Worm (Caenorhabditis elegans) whole organism, L3 larva: ENCODE results near the gene nhr-68.

Experiments used
- ZK546.5 ChIP-seq: sonication (generic microtip); optimal IDR thresholded peaks from 2 replicates; lab custom pipeline; 2017; ENCODE audit warnings: missing biosample characterization, missing genetic modification characterization
- aly-2 ChIP-seq: fragments of 150-350 bp; optimal IDR thresholded peaks from 2 replicates; lab custom pipeline; 2014; ENCODE audit warnings: missing biosample characterization, missing genetic modification characterization
- ama-1 ChIP-seq: fragments of 150-350 bp; optimal IDR thresholded peaks from 2 replicates; lab custom pipeline; 2018
- ceh-16 ChIP-seq: sonication (generic microtip); optimal IDR thresholded peaks from 2 replicates; lab custom pipeline; 2017; ENCODE audit warnings: missing biosample characterization, missing genetic modification characterization
- ceh-82 ChIP-seq: fragments of 150-350 bp; optimal IDR thresholded peaks from 2 replicates; lab custom pipeline; 2014; ENCODE audit warnings: missing biosample characterization, missing genetic modification characterization
- ceh-9 ChIP-seq: sonication (generic microtip); optimal IDR thresholded peaks from 2 replicates; lab custom pipeline; 2018; ENCODE audit warnings: missing biosample characterization, missing genetic modification characterization
- egl-27 ChIP-seq: sonication (generic microtip); optimal IDR thresholded peaks from 4 replicates; lab custom pipeline; 2017; ENCODE audit warnings: missing biosample characterization, missing genetic modification reagents, missing genetic modification characterization
- egl-5 ChIP-seq: fragments of 150-350 bp; optimal IDR thresholded peaks from 2 replicates; lab custom pipeline; 2017; ENCODE audit warnings: missing biosample characterization, missing genetic modification reagents, missing genetic modification characterization, inconsistent platforms
- elt-1 ChIP-seq: fragments of 150-350 bp; optimal IDR thresholded peaks from 2 replicates; lab custom pipeline; 2014; ENCODE audit warnings: missing biosample characterization, missing genetic modification characterization
- elt-3 ChIP-seq, 3 experiments: fragments of 150-350 bp in 1 of 3; sonication (generic microtip) in 2 of 3; optimal IDR thresholded peaks; 2 replicates in 2 of 3; 4 replicates in 1 of 3; lab custom pipeline; 2014 to 2017; ENCODE audit warnings: missing biosample characterization in 3 of 3, missing genetic modification characterization in 3 of 3
- eor-1 ChIP-seq, 2 experiments: fragments of 150-350 bp; optimal IDR thresholded peaks; 2 replicates each; lab custom pipeline; 2014 to 2018; ENCODE audit warnings: missing biosample characterization in 2 of 2, missing genetic modification characterization in 2 of 2
- fkh-10 ChIP-seq: sonication (generic microtip); optimal IDR thresholded peaks from 2 replicates; lab custom pipeline; 2017; ENCODE audit warnings: missing biosample characterization, missing genetic modification reagents, missing genetic modification characterization
- hmg-11 ChIP-seq: sonication (generic microtip); optimal IDR thresholded peaks from 2 replicates; lab custom pipeline; 2016; ENCODE audit warnings: missing genetic modification characterization, missing compliant biosample characterization
- jun-1 ChIP-seq: fragments of 150-350 bp; optimal IDR thresholded peaks from 2 replicates; lab custom pipeline; 2014; ENCODE audit warnings: missing biosample characterization, missing genetic modification reagents, missing genetic modification characterization
- lin-39 ChIP-seq: fragments of 150-350 bp; optimal IDR thresholded peaks from 2 replicates; lab custom pipeline; 2018; ENCODE audit warnings: missing biosample characterization, missing genetic modification reagents, missing genetic modification characterization
- mdl-1 ChIP-seq: fragments of 150-350 bp; optimal IDR thresholded peaks from 2 replicates; lab custom pipeline; 2014; ENCODE audit warnings: missing biosample characterization, missing genetic modification characterization
- mml-1 ChIP-seq: fragments of 150-350 bp; sonication (generic microtip); optimal IDR thresholded peaks from 3 replicates; lab custom pipeline; 2014; ENCODE audit warnings: missing biosample characterization, missing genetic modification characterization
- nfya-1 ChIP-seq: sonication (generic microtip); optimal IDR thresholded peaks from 2 replicates; lab custom pipeline; 2017; ENCODE audit warnings: missing genetic modification characterization, mild to moderate bottlenecking, missing compliant biosample characterization, antibody characterized with exemption, moderate library complexity; ENCODE audit not compliant: insufficient read depth
- nhr-11 ChIP-seq: fragments of 150-350 bp; optimal IDR thresholded peaks from 2 replicates; lab custom pipeline; 2014; ENCODE audit warnings: missing biosample characterization, missing genetic modification characterization
- nhr-12 ChIP-seq: fragments of 150-350 bp; optimal IDR thresholded peaks from 2 replicates; lab custom pipeline; 2014; ENCODE audit warnings: missing biosample characterization, missing genetic modification characterization
- nhr-23 ChIP-seq: fragments of 150-350 bp; optimal IDR thresholded peaks from 2 replicates; lab custom pipeline; 2014; ENCODE audit warnings: missing biosample characterization, missing genetic modification reagents, missing genetic modification characterization
- nhr-25 ChIP-seq: sonication (generic microtip); optimal IDR thresholded peaks from 2 replicates; lab custom pipeline; 2017; ENCODE audit warnings: missing biosample characterization, missing genetic modification characterization
- nhr-28 ChIP-seq: fragments of 150-350 bp; optimal IDR thresholded peaks from 2 replicates; lab custom pipeline; 2014; ENCODE audit warnings: missing biosample characterization, missing genetic modification characterization
- nhr-43 ChIP-seq: sonication (generic microtip); optimal IDR thresholded peaks from 2 replicates; lab custom pipeline; 2016; ENCODE audit warnings: mild to moderate bottlenecking, missing genetic modification characterization, missing compliant biosample characterization; ENCODE audit not compliant: poor library complexity, severe bottlenecking
- nhr-76 ChIP-seq: fragments of 150-350 bp; sonication (generic microtip); optimal IDR thresholded peaks from 5 replicates; lab custom pipeline; 2014; ENCODE audit warnings: missing biosample characterization, missing genetic modification characterization
- nhr-77 ChIP-seq: fragments of 150-350 bp; optimal IDR thresholded peaks from 2 replicates; lab custom pipeline; 2014; ENCODE audit warnings: missing biosample characterization, missing genetic modification characterization
- pha-4 ChIP-seq: fragments of 150-350 bp; optimal IDR thresholded peaks from 2 replicates; lab custom pipeline; 2014; ENCODE audit warnings: missing biosample characterization, missing genetic modification reagents, missing genetic modification characterization
- sea-2 ChIP-seq: fragments of 150-350 bp; sonication (generic microtip); optimal IDR thresholded peaks from 4 replicates; lab custom pipeline; 2014; ENCODE audit warnings: missing biosample characterization, missing genetic modification reagents, missing genetic modification characterization
- skn-1 ChIP-seq: fragments of 150-350 bp; optimal IDR thresholded peaks from 2 replicates; lab custom pipeline; 2014; ENCODE audit warnings: missing biosample characterization, missing genetic modification characterization
- snpc-4 ChIP-seq: fragments of 150-350 bp; optimal IDR thresholded peaks from 2 replicates; lab custom pipeline; 2014; ENCODE audit warnings: missing biosample characterization, missing genetic modification characterization
- tbx-2 ChIP-seq: sonication (generic microtip); optimal IDR thresholded peaks from 2 replicates; lab custom pipeline; 2016; ENCODE audit warnings: mild to moderate bottlenecking, missing genetic modification characterization, missing compliant biosample characterization
- unc-39 ChIP-seq: sonication (generic microtip); optimal IDR thresholded peaks from 4 replicates; lab custom pipeline; 2017; ENCODE audit warnings: missing biosample characterization, missing genetic modification characterization
- unc-62 ChIP-seq: fragments of 150-350 bp; sonication (generic microtip); optimal IDR thresholded peaks from 4 replicates; lab custom pipeline; 2014; ENCODE audit warnings: missing biosample characterization, missing genetic modification reagents, missing genetic modification characterization
- zag-1 ChIP-seq: fragments of 150-350 bp; optimal IDR thresholded peaks from 2 replicates; lab custom pipeline; 2014; ENCODE audit warnings: missing biosample characterization, missing genetic modification characterization
- ztf-11 ChIP-seq: fragments of 150-350 bp; optimal IDR thresholded peaks from 2 replicates; lab custom pipeline; 2014; ENCODE audit warnings: missing biosample characterization, missing genetic modification characterization
- ztf-4 ChIP-seq: fragments of 150-350 bp; optimal IDR thresholded peaks from 2 replicates; lab custom pipeline; 2014; ENCODE audit warnings: missing biosample characterization, missing genetic modification characterization

Gene nhr-68

ce11 chrV:11536667-11537066 is 36.6 kb upstream of the nhr-68 start:
- TF ChIP-seq ama-1, result no peak
- TF ChIP-seq nfya-1 (tag; lab: Kevin White, UChicago), result no peak
- TF ChIP-seq ZK546.5 (tag; lab: Kevin White, UChicago), result no peak
- no peak for TF ChIP-seq nhr-12 (tag; lab: Kevin White, UChicago)
- no peak for TF ChIP-seq egl-5 (tag; lab: Kevin White, UChicago)
- TF ChIP-seq fkh-10, result no peak
- TF ChIP-seq lin-39 (tag; lab: Kevin White, UChicago), result no peak
- TF ChIP-seq tbx-2 (tag; lab: Kevin White, UChicago), result no peak
- no peak for TF ChIP-seq skn-1 (tag; lab: Kevin White, UChicago)
- TF ChIP-seq mml-1, result no peak
- no peak for TF ChIP-seq pha-4 (tag; lab: Kevin White, UChicago)
- TF ChIP-seq eor-1 (tag; optimal IDR thresholded peaks at IDR 0.05; lab: Kevin White, UChicago), result no peak
- no peak for TF ChIP-seq ztf-11 (tag; lab: Kevin White, UChicago)
- no peak for TF ChIP-seq nhr-28 (tag; lab: Kevin White, UChicago)
- TF ChIP-seq nhr-23 (tag; lab: Kevin White, UChicago), result no peak
- no peak for TF ChIP-seq elt-1
- TF ChIP-seq egl-27, result no peak
- TF ChIP-seq, all 47 proteins: peak for 0

DNA sequence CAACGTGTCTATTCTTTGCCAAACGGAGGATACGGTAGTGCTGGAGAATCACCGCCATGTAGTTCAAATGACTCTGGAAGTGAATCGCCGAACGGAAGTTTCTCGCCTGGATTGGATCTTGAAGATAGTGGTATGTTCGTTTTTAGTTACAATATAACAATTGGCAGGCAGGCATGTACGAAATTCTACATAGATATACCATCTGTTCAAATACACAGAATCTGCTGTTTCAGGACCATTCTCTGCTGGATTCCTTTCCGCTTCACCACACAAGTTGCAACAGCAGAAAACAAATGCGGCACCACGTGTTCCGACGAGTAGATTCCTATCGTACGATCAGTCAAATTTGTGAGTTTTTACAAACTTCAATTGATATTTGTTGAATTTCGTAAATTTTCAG is 33.7 kb upstream of the nhr-68 start:
- no peak for TF ChIP-seq nfya-1 (tag; lab: Kevin White, UChicago)
- no peak for TF ChIP-seq unc-62 (GFP tag; lab: Kevin White, UChicago)
- no peak for TF ChIP-seq mdl-1 (tag; lab: Kevin White, UChicago)
- TF ChIP-seq ceh-16 (tag; lab: Kevin White, UChicago), result no peak
- TF ChIP-seq elt-1, result no peak
- no peak for TF ChIP-seq nhr-77 (tag; lab: Kevin White, UChicago)
- TF ChIP-seq sea-2 (GFP tag; lab: Kevin White, UChicago), result no peak
- TF ChIP-seq ztf-11 (tag; lab: Kevin White, UChicago), result no peak
- no peak for TF ChIP-seq nhr-76 (tag; lab: Kevin White, UChicago)

ce11 chrV:11541284-11541683 is 32.0 kb upstream of the nhr-68 start:
- no peak for TF ChIP-seq elt-3 (tag; optimal IDR thresholded peaks at IDR 0.05; lab: Kevin White, UChicago)
- TF ChIP-seq nfya-1 (tag; lab: Kevin White, UChicago), result no peak
- TF ChIP-seq ama-1, result no peak
- TF ChIP-seq elt-1, result no peak
- TF ChIP-seq zag-1 (tag; lab: Kevin White, UChicago), result no peak
- TF ChIP-seq skn-1 (tag; lab: Kevin White, UChicago), result no peak
- no peak for TF ChIP-seq mml-1
- TF ChIP-seq nhr-77 (tag; lab: Kevin White, UChicago), result no peak
- no peak for TF ChIP-seq hmg-11 (tag; lab: Kevin White, UChicago)
- TF ChIP-seq unc-39 (tag; lab: Kevin White, UChicago), result no peak
- TF ChIP-seq tbx-2 (tag; lab: Kevin White, UChicago), result no peak
- TF ChIP-seq ZK546.5 (tag; lab: Kevin White, UChicago), result no peak
- no peak for TF ChIP-seq pha-4 (tag; lab: Kevin White, UChicago)
- no peak for TF ChIP-seq aly-2
- no peak for TF ChIP-seq ceh-9 (tag; lab: Kevin White, UChicago)

DNA sequence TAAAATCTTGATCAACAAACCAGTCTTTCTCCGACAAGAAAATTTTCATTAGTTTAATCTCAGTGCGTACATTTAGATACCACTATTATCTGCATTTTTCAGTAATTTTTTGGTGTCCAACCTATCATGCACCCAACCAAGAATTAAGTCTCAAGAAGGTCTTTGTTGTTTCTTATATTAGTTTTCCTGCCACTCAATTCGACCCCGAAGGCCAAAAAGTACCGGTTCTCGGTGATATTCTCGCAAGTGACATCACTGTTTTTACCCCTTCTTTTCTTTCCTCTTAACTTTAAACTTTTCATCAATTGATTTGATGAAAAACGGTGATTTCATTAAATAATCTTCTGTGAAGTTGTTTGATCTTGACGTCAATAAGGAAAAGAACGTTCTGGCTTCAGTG is 29.7 kb upstream of the nhr-68 start, which contains the start of gene F38B7.2:
Gene F38B7.2 (plus strand): TSS at position 400 of the 400 bp plus-strand sequence.
- TF ChIP-seq ceh-82 (tag; lab: Kevin White, UChicago), result no peak
- TF ChIP-seq pha-4 (tag; lab: Kevin White, UChicago), result no peak
- TF ChIP-seq elt-1, result peak; percentile 29
- TF ChIP-seq nhr-76 (tag; lab: Kevin White, UChicago), result no peak
- no peak for TF ChIP-seq elt-3 (tag; optimal IDR thresholded peaks at IDR 0.05; lab: Kevin White, UChicago)
- TF ChIP-seq fkh-10, result no peak
- TF ChIP-seq ztf-4 (tag; lab: Kevin White, UChicago), result no peak
- peak; percentile 72 for TF ChIP-seq nhr-23 (tag; lab: Kevin White, UChicago)
- no peak for TF ChIP-seq ZK546.5 (tag; lab: Kevin White, UChicago)
- peak; percentile 28 for TF ChIP-seq egl-27
- peak; percentile 11 for TF ChIP-seq nfya-1 (tag; lab: Kevin White, UChicago)
- TF ChIP-seq nhr-12 (tag; lab: Kevin White, UChicago), result no peak
- peak; percentile 68 for TF ChIP-seq nhr-43
- no peak for TF ChIP-seq ztf-11 (tag; lab: Kevin White, UChicago)
- peak; percentile 76 for TF ChIP-seq nhr-25
- TF ChIP-seq unc-62 (GFP tag; lab: Kevin White, UChicago), result no peak
- no peak for TF ChIP-seq snpc-4 (tag; lab: Kevin White, UChicago)
- no peak for TF ChIP-seq jun-1 (tag; lab: Kevin White, UChicago)
- TF ChIP-seq nhr-11 (tag; lab: Kevin White, UChicago), result no peak
- TF ChIP-seq eor-1 (tag; optimal IDR thresholded peaks at IDR 0.05; lab: Kevin White, UChicago), result no peak
- TF ChIP-seq unc-39 (tag; lab: Kevin White, UChicago), result no peak
